Worm (Caenorhabditis elegans) whole organism, L1 larva: ENCODE results near the gene D1079.1.

Experiments
- ama-1 ChIP-seq: fragments of 150-350 bp; optimal IDR thresholded peaks from 2 replicates; lab custom pipeline; 2014
- blmp-1 ChIP-seq: fragments of 150-350 bp; optimal IDR thresholded peaks from 2 replicates; lab custom pipeline; 2014; ENCODE audit warnings: missing biosample characterization, missing genetic modification characterization
- ceh-90 ChIP-seq: sonication (generic microtip); optimal IDR thresholded peaks from 2 replicates; lab custom pipeline; 2016; ENCODE audit warnings: missing genetic modification characterization, missing compliant biosample characterization
- efl-3 ChIP-seq: fragments of 200-800 bp; sonication (Bioruptor generic); optimal IDR thresholded peaks from 2 replicates; lab custom pipeline; 2018; ENCODE audit warnings: mild to moderate bottlenecking, missing genetic modification characterization, missing compliant biosample characterization
- irx-1 ChIP-seq: sonication (generic microtip); optimal IDR thresholded peaks from 2 replicates; lab custom pipeline; 2016; ENCODE audit warnings: missing genetic modification characterization, missing compliant biosample characterization
- nhr-12 ChIP-seq: sonication (generic microtip); optimal IDR thresholded peaks from 2 replicates; lab custom pipeline; 2017; ENCODE audit warnings: missing biosample characterization, missing genetic modification characterization
- unc-62 ChIP-seq: fragments of 150-350 bp; optimal IDR thresholded peaks from 2 replicates; lab custom pipeline; 2014; ENCODE audit warnings: missing biosample characterization, missing genetic modification reagents, missing genetic modification characterization

DNA sequence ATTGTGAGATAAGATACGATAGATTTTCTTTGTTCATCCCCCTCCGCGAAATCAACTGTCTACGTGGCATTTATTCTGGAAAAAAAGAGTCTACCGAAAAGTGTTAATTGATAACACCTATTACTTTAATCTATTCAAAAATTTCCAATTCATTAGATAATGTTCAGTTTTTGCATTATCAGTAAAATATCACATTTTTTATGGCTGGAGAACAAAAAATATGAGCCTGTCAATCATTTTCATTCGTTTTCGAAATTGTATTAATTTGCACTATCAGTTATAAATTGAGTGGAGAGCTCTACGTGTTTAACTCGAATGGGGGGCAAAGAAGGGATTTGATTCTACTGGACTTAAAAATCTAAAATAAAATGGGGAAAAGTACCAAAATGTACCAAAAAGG lies 43.9 kb upstream of the D1079.1 start:
- TF ChIP-seq nhr-12 (tag; lab: Kevin White, UChicago) (no peak), ceh-90 (tag; lab: Kevin White, UChicago) (no peak), unc-62 (GFP tag; lab: Kevin White, UChicago) (no peak), blmp-1 (tag; lab: Kevin White, UChicago) (no peak), irx-1 (tag; lab: Kevin White, UChicago) (no peak), ama-1 (lab: Kevin White, UChicago) (no peak), efl-3 (GFP tag; lab: Kevin White, UChicago) (no peak)
